Worm (Caenorhabditis elegans) whole organism, L3 larva: ENCODE data around the gene F20C5.7.

ENCODE experiments used
- aly-2 ChIP-seq: fragments of 150-350 bp; optimal IDR thresholded peaks from 2 replicates; lab custom pipeline; 2014; ENCODE audit warnings: missing biosample characterization, missing genetic modification characterization
- elt-2 ChIP-seq: sonication (generic microtip); optimal IDR thresholded peaks from 2 replicates; lab custom pipeline; 2016; ENCODE audit warnings: missing genetic modification reagents, mild to moderate bottlenecking, missing genetic modification characterization, missing compliant biosample characterization
- nhr-12 ChIP-seq: fragments of 150-350 bp; optimal IDR thresholded peaks from 2 replicates; lab custom pipeline; 2014; ENCODE audit warnings: missing biosample characterization, missing genetic modification characterization
- nhr-23 ChIP-seq: fragments of 150-350 bp; optimal IDR thresholded peaks from 2 replicates; lab custom pipeline; 2014; ENCODE audit warnings: missing biosample characterization, missing genetic modification reagents, missing genetic modification characterization
- nhr-237 ChIP-seq: fragments of 150-350 bp; optimal IDR thresholded peaks from 2 replicates; lab custom pipeline; 2014; ENCODE audit warnings: missing biosample characterization, missing genetic modification characterization
- nhr-28 ChIP-seq: fragments of 150-350 bp; optimal IDR thresholded peaks from 2 replicates; lab custom pipeline; 2014; ENCODE audit warnings: missing biosample characterization, missing genetic modification characterization
- nhr-77 ChIP-seq: fragments of 150-350 bp; optimal IDR thresholded peaks from 2 replicates; lab custom pipeline; 2014; ENCODE audit warnings: missing biosample characterization, missing genetic modification characterization
- skn-1 ChIP-seq: fragments of 150-350 bp; optimal IDR thresholded peaks from 2 replicates; lab custom pipeline; 2014; ENCODE audit warnings: missing biosample characterization, missing genetic modification characterization
- ztf-11 ChIP-seq: fragments of 150-350 bp; optimal IDR thresholded peaks from 2 replicates; lab custom pipeline; 2014; ENCODE audit warnings: missing biosample characterization, missing genetic modification characterization

DNA sequence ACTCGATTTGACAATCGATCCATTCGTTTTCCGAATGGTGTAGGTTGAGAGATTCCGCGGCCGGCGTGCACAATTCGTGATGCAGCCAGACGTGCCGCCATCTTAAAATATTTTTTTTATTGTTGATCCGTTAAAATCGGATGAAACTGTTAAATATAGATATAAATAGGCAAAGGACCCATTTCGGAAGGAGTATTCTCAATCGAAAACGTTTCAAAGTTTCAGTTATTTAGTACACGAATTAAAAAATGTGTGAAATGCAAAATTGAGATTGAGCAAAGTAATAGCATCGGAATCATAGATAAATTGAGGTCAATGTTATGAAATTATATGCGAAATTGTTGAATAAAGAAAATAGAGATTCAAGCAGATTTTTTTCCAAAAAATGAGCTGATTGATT is 5.6 kb downstream of the F20C5.7 start, which contains the start of gene mrps-33:
- TF ChIP-seq aly-2 (tag; lab: Kevin White, UChicago) (no peak), nhr-77 (tag; lab: Kevin White, UChicago) (no peak), nhr-28 (tag; lab: Kevin White, UChicago) (no peak), nhr-23 (tag; lab: Kevin White, UChicago) (no peak), skn-1 (tag; lab: Kevin White, UChicago) (no peak), ztf-11 (tag; lab: Kevin White, UChicago) (no peak), elt-2 (tag; lab: Kevin White, UChicago) (no peak), nhr-237 (tag; lab: Kevin White, UChicago) (no peak), nhr-12 (tag; lab: Kevin White, UChicago) (no peak)
